Worm (Caenorhabditis elegans) whole organism, L4 larva: ENCODE measurements around the gene C53A3.4.

ENCODE experiments used
- D1046.2 ChIP-seq: fragments of 200-800 bp; sonication (Bioruptor generic); IDR thresholded peaks from 2 replicates; pipeline ENCODE4 v1.3.6; 2022; ENCODE audit warnings: missing genetic modification characterization, missing compliant biosample characterization
- F10B5.3 ChIP-seq: sonication (generic microtip); optimal IDR thresholded peaks from 2 replicates; lab custom pipeline; 2016; ENCODE audit warnings: mild to moderate bottlenecking, missing genetic modification characterization, missing compliant biosample characterization
- F37D6.2 ChIP-seq: sonication (generic microtip); optimal IDR thresholded peaks from 2 replicates; lab custom pipeline; 2016; ENCODE audit warnings: mild to moderate bottlenecking, missing genetic modification characterization, missing compliant biosample characterization
- T26A8.4 ChIP-seq: fragments of 200-800 bp; sonication (Bioruptor generic); IDR thresholded peaks from 2 replicates; pipeline ENCODE4 v1.3.6; 2022; ENCODE audit warnings: missing genetic modification characterization, missing compliant biosample characterization
- Y105C5A.15 ChIP-seq: fragments of 200-800 bp; sonication (Bioruptor generic); IDR thresholded peaks from 2 replicates; pipeline ENCODE4 v1.3.6; 2022; ENCODE audit warnings: missing genetic modification characterization, missing compliant biosample characterization
- Y48G9A.11 ChIP-seq: fragments of 200-800 bp; sonication (Bioruptor generic); IDR thresholded peaks from 2 replicates; pipeline ENCODE4 v1.3.6; 2022; ENCODE audit warnings: missing genetic modification reagents, missing genetic modification characterization, missing compliant biosample characterization
- Y5F2A.4 ChIP-seq: fragments of 200-800 bp; sonication (Bioruptor generic); optimal IDR thresholded peaks from 2 replicates; lab custom pipeline; 2018; ENCODE audit warnings: mild to moderate bottlenecking, missing genetic modification characterization, missing compliant biosample characterization
- ZK337.2 ChIP-seq: fragments of 200-800 bp; sonication (Bioruptor generic); IDR thresholded peaks from 2 replicates; pipeline ENCODE4 v1.3.6; 2022; ENCODE audit warnings: missing genetic modification reagents, missing genetic modification characterization, missing compliant biosample characterization
- attf-4 ChIP-seq: sonication (generic microtip); optimal IDR thresholded peaks from 3 replicates; lab custom pipeline; 2017; ENCODE audit warnings: missing biosample characterization, missing genetic modification characterization
- ceh-44 ChIP-seq: fragments of 200-800 bp; sonication (Bioruptor generic); IDR thresholded peaks from 2 replicates; pipeline ENCODE4 v1.3.6; 2022; ENCODE audit warnings: missing genetic modification reagents, missing genetic modification characterization, missing compliant biosample characterization
- ces-1 ChIP-seq: fragments of 150-350 bp; sonication (generic microtip); optimal IDR thresholded peaks from 4 replicates; lab custom pipeline; 2014; ENCODE audit warnings: missing biosample characterization, missing genetic modification reagents, missing genetic modification characterization
- ctbp-1 ChIP-seq: fragments of 200-800 bp; sonication (Bioruptor generic); IDR thresholded peaks from 2 replicates; pipeline ENCODE4 v1.3.6; 2022; ENCODE audit warnings: missing genetic modification reagents, missing genetic modification characterization, missing compliant biosample characterization
- daf-12 ChIP-seq: fragments of 150-350 bp; optimal IDR thresholded peaks from 2 replicates; lab custom pipeline; 2014; ENCODE audit warnings: missing biosample characterization, missing genetic modification reagents, missing genetic modification characterization
- daf-16 ChIP-seq, 3 experiments: sonication (generic microtip); optimal IDR thresholded peaks; 2 replicates each; lab custom pipeline; 2016 to 2017; ENCODE audit warnings: missing genetic modification characterization in 3 of 3, missing genetic modification reagents in 3 of 3, mild to moderate bottlenecking in 2 of 3, missing compliant biosample characterization in 2 of 3, missing biosample characterization in 1 of 3, moderate library complexity in 1 of 3
- daf-19 ChIP-seq: fragments of 200-800 bp; sonication (Bioruptor generic); conservative IDR thresholded peaks from 2 replicates; pipeline ENCODE4 v1.3.6; 2022; ENCODE audit warnings: missing genetic modification characterization, missing compliant biosample characterization
- daf-8 ChIP-seq: fragments of 200-800 bp; sonication (Bioruptor generic); IDR thresholded peaks from 2 replicates; pipeline ENCODE4 v1.3.6; 2022; ENCODE audit warnings: missing genetic modification characterization, missing compliant biosample characterization
- dmd-6 ChIP-seq: fragments of 200-800 bp; sonication (Bioruptor generic); IDR thresholded peaks from 2 replicates; pipeline ENCODE4 v1.3.6; 2022; ENCODE audit warnings: missing genetic modification reagents, missing genetic modification characterization, missing compliant biosample characterization
- dmd-8 ChIP-seq: fragments of 200-800 bp; sonication (Bioruptor generic); IDR thresholded peaks from 2 replicates; pipeline ENCODE4 v1.3.6; 2022; ENCODE audit warnings: missing genetic modification characterization, missing compliant biosample characterization
- dpl-1 ChIP-seq: fragments of 150-350 bp; optimal IDR thresholded peaks from 2 replicates; lab custom pipeline; 2014; ENCODE audit warnings: missing biosample characterization, missing genetic modification reagents, missing genetic modification characterization
- dve-1 ChIP-seq: sonication (generic microtip); optimal IDR thresholded peaks from 2 replicates; lab custom pipeline; 2017; ENCODE audit warnings: antibody characterized with exemption, mild to moderate bottlenecking, missing genetic modification characterization, missing compliant biosample characterization; ENCODE audit not compliant: insufficient read depth
- gei-8 ChIP-seq: fragments of 200-800 bp; sonication (Bioruptor generic); optimal IDR thresholded peaks from 2 replicates; lab custom pipeline; 2018; ENCODE audit warnings: mild to moderate bottlenecking, missing genetic modification characterization, missing compliant biosample characterization
- hif-1 ChIP-seq, 2 experiments: sonication (generic microtip); optimal IDR thresholded peaks; 2 replicates each; lab custom pipeline; 2016 to 2017; ENCODE audit warnings: missing compliant biosample characterization in 2 of 2, missing genetic modification characterization in 2 of 2, missing genetic modification reagents in 2 of 2, missing genotype in 2 of 2, mild to moderate bottlenecking in 1 of 2
- hlh-30 ChIP-seq: sonication (generic microtip); optimal IDR thresholded peaks from 2 replicates; lab custom pipeline; 2017; ENCODE audit warnings: antibody characterized with exemption, mild to moderate bottlenecking, missing genetic modification characterization, missing compliant biosample characterization; ENCODE audit not compliant: insufficient read depth
- hmg-1.1 ChIP-seq: fragments of 200-800 bp; sonication (Bioruptor generic); IDR thresholded peaks from 2 replicates; pipeline ENCODE4 v1.3.6; 2022; ENCODE audit warnings: missing genetic modification reagents, missing genetic modification characterization, missing compliant biosample characterization
- jun-1 ChIP-seq: fragments of 150-350 bp; optimal IDR thresholded peaks from 2 replicates; lab custom pipeline; 2014; ENCODE audit warnings: missing biosample characterization, missing genetic modification reagents, missing genetic modification characterization
- lim-7 ChIP-seq: fragments of 200-800 bp; sonication (Bioruptor generic); IDR thresholded peaks from 2 replicates; pipeline ENCODE4 v1.3.6; 2022; ENCODE audit warnings: missing genetic modification characterization, missing compliant biosample characterization
- lin-13 ChIP-seq: fragments of 150-350 bp; optimal IDR thresholded peaks from 2 replicates; lab custom pipeline; 2014; ENCODE audit warnings: missing biosample characterization, missing genetic modification reagents, missing genetic modification characterization
- lin-38 ChIP-seq: fragments of 200-800 bp; sonication (Bioruptor generic); IDR thresholded peaks from 2 replicates; pipeline ENCODE4 v1.3.6; 2022; ENCODE audit warnings: missing genetic modification reagents, missing genetic modification characterization, missing compliant biosample characterization
- lir-3 ChIP-seq: sonication (generic microtip); optimal IDR thresholded peaks from 2 replicates; lab custom pipeline; 2016; ENCODE audit warnings: mild to moderate bottlenecking, missing genetic modification characterization, missing compliant biosample characterization
- mdt-29 ChIP-seq: fragments of 200-800 bp; sonication (Bioruptor generic); IDR thresholded peaks from 2 replicates; pipeline ENCODE4 v1.3.6; 2022; ENCODE audit warnings: missing genetic modification reagents, missing genetic modification characterization, missing compliant biosample characterization
- mep-1 ChIP-seq: fragments of 150-350 bp; sonication (generic microtip); optimal IDR thresholded peaks from 3 replicates; lab custom pipeline; 2014; ENCODE audit warnings: missing biosample characterization, missing genetic modification characterization
- mes-2 ChIP-seq: sonication (generic microtip); optimal IDR thresholded peaks from 2 replicates; lab custom pipeline; 2016; ENCODE audit warnings: missing genotype, mild to moderate bottlenecking, missing genetic modification characterization, missing compliant biosample characterization; ENCODE audit not compliant: poor library complexity, severe bottlenecking
- nhr-10 ChIP-seq: fragments of 150-350 bp; optimal IDR thresholded peaks from 2 replicates; lab custom pipeline; 2014; ENCODE audit warnings: missing biosample characterization, missing genetic modification characterization
- nhr-111 ChIP-seq: fragments of 200-800 bp; sonication (Bioruptor generic); optimal IDR thresholded peaks from 2 replicates; lab custom pipeline; 2018; ENCODE audit warnings: mild to moderate bottlenecking, missing genetic modification characterization, missing compliant biosample characterization
- nhr-237 ChIP-seq: sonication (generic microtip); optimal IDR thresholded peaks from 2 replicates; lab custom pipeline; 2017; ENCODE audit warnings: missing biosample characterization, missing genetic modification characterization
- nhr-25 ChIP-seq: sonication (generic microtip); optimal IDR thresholded peaks from 2 replicates; lab custom pipeline; 2017; ENCODE audit warnings: missing genetic modification characterization, mild to moderate bottlenecking, missing compliant biosample characterization, antibody characterized with exemption, moderate library complexity, borderline replicate concordance; ENCODE audit not compliant: insufficient read depth
- nhr-28 ChIP-seq: fragments of 150-350 bp; optimal IDR thresholded peaks from 2 replicates; lab custom pipeline; 2014; ENCODE audit warnings: missing biosample characterization, missing genetic modification characterization
- nhr-42 ChIP-seq: fragments of 200-800 bp; sonication (Bioruptor generic); IDR thresholded peaks from 2 replicates; pipeline ENCODE4 v1.3.6; 2022; ENCODE audit warnings: missing genetic modification characterization, missing compliant biosample characterization
- nhr-76 ChIP-seq: fragments of 150-350 bp; optimal IDR thresholded peaks from 2 replicates; lab custom pipeline; 2014; ENCODE audit warnings: missing biosample characterization, missing genetic modification characterization
- pqm-1 ChIP-seq: sonication (generic microtip); optimal IDR thresholded peaks from 2 replicates; lab custom pipeline; 2017; ENCODE audit warnings: missing biosample characterization, missing genetic modification characterization
- rbr-2 ChIP-seq: sonication (generic microtip); optimal IDR thresholded peaks from 2 replicates; lab custom pipeline; 2016; ENCODE audit warnings: missing genotype, missing genetic modification characterization, missing compliant biosample characterization
- saeg-2 ChIP-seq: fragments of 200-800 bp; sonication (Bioruptor generic); IDR thresholded peaks from 2 replicates; pipeline ENCODE4 v1.3.6; 2022; ENCODE audit warnings: missing genetic modification reagents, missing genetic modification characterization, missing compliant biosample characterization
- sdz-12 ChIP-seq: fragments of 200-800 bp; sonication (Bioruptor generic); optimal IDR thresholded peaks from 2 replicates; lab custom pipeline; 2018; ENCODE audit warnings: mild to moderate bottlenecking, missing genetic modification characterization, missing compliant biosample characterization
- tag-97 ChIP-seq: fragments of 200-800 bp; sonication (Bioruptor generic); IDR thresholded peaks from 2 replicates; pipeline ENCODE4 v1.3.6; 2022; ENCODE audit warnings: missing genetic modification characterization, missing compliant biosample characterization
- unc-130 ChIP-seq: sonication (generic microtip); optimal IDR thresholded peaks from 2 replicates; lab custom pipeline; 2016; ENCODE audit warnings: missing genetic modification reagents, missing genetic modification characterization, missing compliant biosample characterization
- unc-62 ChIP-seq, 3 experiments: fragments of 150-350 bp in 1 of 3; sonication (generic microtip); optimal IDR thresholded peaks in 2 of 3; peaks in 1 of 3; 1 replicate in 1 of 3; 2 replicates in 2 of 3; lab custom pipeline; 2014 to 2017; ENCODE audit warnings: missing biosample characterization in 3 of 3, missing genetic modification characterization in 3 of 3, missing genetic modification reagents in 3 of 3, missing genotype in 1 of 3
- zfp-3 ChIP-seq: fragments of 200-800 bp; sonication (Bioruptor generic); conservative IDR thresholded peaks from 2 replicates; pipeline ENCODE4 v1.3.6; 2022; ENCODE audit warnings: missing genetic modification reagents, missing genetic modification characterization, missing compliant biosample characterization
- zip-2 ChIP-seq: fragments of 150-350 bp; optimal IDR thresholded peaks from 2 replicates; lab custom pipeline; 2014; ENCODE audit warnings: missing biosample characterization, missing genetic modification characterization
- ztf-11 ChIP-seq: fragments of 150-350 bp; optimal IDR thresholded peaks from 2 replicates; lab custom pipeline; 2014; ENCODE audit warnings: missing biosample characterization, missing genetic modification characterization

The C53A3.4 gene

ce11 chrV:5780713-5781360 lies 22.2 kb upstream of the C53A3.4 start, which contains the start of gene F44E7.5 (continued):
- peak; percentile 41 for TF ChIP-seq dpl-1 (GFP tag; lab: Kevin White, UChicago)
- TF ChIP-seq nhr-10 (tag; lab: Kevin White, UChicago), result no peak
- no peak for TF ChIP-seq sdz-12 (GFP tag; lab: Kevin White, UChicago)
- no peak for TF ChIP-seq F10B5.3 (tag; lab: Kevin White, UChicago)
- no peak for TF ChIP-seq ZK337.2
- no peak for TF ChIP-seq attf-4 (tag; lab: Kevin White, UChicago)
- TF ChIP-seq mes-2 (tag; lab: Kevin White, UChicago), result peak; percentile 76
- TF ChIP-seq dmd-8 (GFP tag; lab: Robert Waterston, UW), result no peak
- TF ChIP-seq D1046.2 (GFP tag; lab: Robert Waterston, UW), result no peak
- no peak for TF ChIP-seq ztf-11
- TF ChIP-seq gei-8 (GFP tag; lab: Kevin White, UChicago), result no peak
- TF ChIP-seq lin-38 (GFP tag; lab: Robert Waterston, UW), result no peak; the same call in none of the 2 replicates
- no peak for TF ChIP-seq tag-97
- peak; percentile 47 for TF ChIP-seq hmg-1.1 (GFP tag; lab: Robert Waterston, UW)
- no peak for TF ChIP-seq lin-13 (GFP tag; lab: Kevin White, UChicago)
- no peak for TF ChIP-seq mdt-29 (GFP tag; lab: Robert Waterston, UW)
- TF ChIP-seq lir-3 (tag; lab: Kevin White, UChicago), result no peak
- TF ChIP-seq nhr-111 (GFP tag; lab: Kevin White, UChicago), result no peak
- no peak for TF ChIP-seq Y105C5A.15 (GFP tag; lab: Robert Waterston, UW)
- TF ChIP-seq daf-16 (GFP tag; optimal IDR thresholded peaks at IDR 0.05; lab: Kevin White, UChicago), result no peak
- TF ChIP-seq daf-16 (tag; optimal IDR thresholded peaks at IDR 0.05; lab: Kevin White, UChicago), result peak; percentile 77
- peak; percentile 88 for TF ChIP-seq mep-1 (tag; lab: Kevin White, UChicago)
- TF ChIP-seq dve-1, result peak; percentile 95
- TF ChIP-seq rbr-2 (tag; lab: Kevin White, UChicago), result peak; percentile 53
- TF ChIP-seq pqm-1, result peak; percentile 71
- no peak for TF ChIP-seq Y48G9A.11 (GFP tag; lab: Robert Waterston, UW)
- peak in 1 of 2 experiments; percentile 12 for TF ChIP-seq hif-1 (tag; optimal IDR thresholded peaks at IDR 0.05; lab: Kevin White, UChicago)
- TF ChIP-seq F37D6.2 (tag; lab: Kevin White, UChicago), result no peak
- peak; percentile 12 for TF ChIP-seq unc-130 (GFP tag; lab: Kevin White, UChicago)
- 0 out of 2 replicates have a peak, but pooled peaks have one; percentile 41 for TF ChIP-seq T26A8.4 (GFP tag; lab: Robert Waterston, UW)
- no peak for TF ChIP-seq ces-1
- TF ChIP-seq daf-12 (tag; lab: Kevin White, UChicago), result no peak
- TF ChIP-seq nhr-76 (tag; lab: Kevin White, UChicago), result peak; percentile 14
- TF ChIP-seq dmd-6, result peak; percentile 65
- peak; percentile 80 for TF ChIP-seq nhr-28 (tag; lab: Kevin White, UChicago)
- TF ChIP-seq nhr-25, result no peak
- no peak for TF ChIP-seq Y5F2A.4 (GFP tag; lab: Kevin White, UChicago)
- no peak for TF ChIP-seq zfp-3 (GFP tag; lab: Robert Waterston, UW)
- TF ChIP-seq unc-62 (GFP tag; optimal IDR thresholded peaks at IDR 0.05 in 1 of 2; lab: Kevin White, UChicago), result peak in 1 of 2 experiments; percentile 23
- no peak for TF ChIP-seq unc-62 (tag; optimal IDR thresholded peaks at IDR 0.05; lab: Kevin White, UChicago)
- no peak for TF ChIP-seq saeg-2 (GFP tag; lab: Robert Waterston, UW)
- no peak for TF ChIP-seq ceh-44 (GFP tag; lab: Robert Waterston, UW)
- TF ChIP-seq hlh-30 (tag; lab: Kevin White, UChicago), result peak; percentile 87
- TF ChIP-seq zip-2 (tag; lab: Kevin White, UChicago), result no peak
- TF ChIP-seq nhr-42, result no peak
- no peak for TF ChIP-seq nhr-237 (tag; lab: Kevin White, UChicago)
- no peak for TF ChIP-seq lim-7 (GFP tag; lab: Robert Waterston, UW)
- no peak for TF ChIP-seq ctbp-1 (GFP tag; lab: Robert Waterston, UW)
- 0 out of 2 replicates have a peak, but pooled peaks have one; percentile 14 for TF ChIP-seq daf-19 (GFP tag; lab: Robert Waterston, UW)
- no peak for TF ChIP-seq daf-8
- TF ChIP-seq jun-1 (tag; lab: Kevin White, UChicago), result no peak
